Fruit fly (Drosophila melanogaster): Measurements from ENCODE around the gene Marf.

Gene Marf

DNA sequence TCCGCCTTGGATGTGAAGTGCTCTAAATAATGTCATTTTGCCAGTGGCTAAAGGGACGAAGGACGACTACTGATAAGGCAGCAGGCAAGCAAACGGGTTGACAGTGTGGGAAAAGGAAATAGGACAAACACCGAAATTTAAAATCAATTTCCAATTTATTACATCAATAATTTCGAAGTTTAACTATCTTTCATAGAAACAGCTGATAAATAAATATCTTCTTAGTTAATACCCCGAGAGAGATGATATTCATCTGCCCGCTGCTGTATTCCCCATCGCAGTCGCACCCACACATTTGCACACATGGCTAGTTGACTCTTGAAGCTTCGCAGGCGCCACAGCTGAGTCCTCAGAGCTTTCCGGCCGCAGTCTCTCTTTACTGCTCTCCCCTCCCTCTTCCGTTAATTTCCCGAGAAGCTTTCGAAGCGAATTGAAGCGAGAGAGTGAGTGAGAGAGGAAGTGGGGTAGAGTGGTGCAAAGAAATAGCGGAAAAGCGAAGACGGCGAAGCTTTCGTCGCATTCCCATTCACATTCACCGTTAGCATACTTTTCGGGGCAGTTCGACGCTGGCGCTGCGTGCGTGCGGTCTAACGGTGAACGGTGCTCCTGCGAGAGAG is 48.8 kb upstream of the Marf start:
- TF ChIP-seq repo (GFP tag; optimal IDR thresholded peaks at IDR 0.05) = peak; percentile 17
- TF ChIP-seq CG3847 (GFP tag; IDR thresholded peaks at IDR 0.05) = peak; percentile 67; the same call in 1 of the 2 replicates
- TF ChIP-seq wek (GFP tag; optimal IDR thresholded peaks at IDR 0.05) = no peak
- no peak for TF ChIP-seq Mad (GFP tag; optimal IDR thresholded peaks at IDR 0.05)
- TF ChIP-seq CG3726 (GFP tag; IDR thresholded peaks at IDR 0.05) = no peak
- peak; percentile 28 for TF ChIP-seq fu2 (GFP tag; optimal IDR thresholded peaks at IDR 0.05)
- TF ChIP-seq Atf3 (GFP tag; optimal IDR thresholded peaks at IDR 0.05) = no peak
- TF ChIP-seq CG13287 (GFP tag; IDR thresholded peaks at IDR 0.05; ENCODE audit: partially characterized antibody) = no peak
- TF ChIP-seq sd (tag; optimal IDR thresholded peaks at IDR 0.05) = no peak
- TF ChIP-seq CG11695 (GFP tag; IDR thresholded peaks at IDR 0.05) = peak; percentile 79
- peak; percentile 28 for TF ChIP-seq Six4 (GFP tag; optimal IDR thresholded peaks at IDR 0.05)
- no peak for TF ChIP-seq Lhr (GFP tag; optimal IDR thresholded peaks at IDR 0.05)
- peak; percentile 66 for TF ChIP-seq CG13424 (tag; optimal IDR thresholded peaks at IDR 0.05)
- peak; percentile 10 for TF ChIP-seq CG4820 (GFP tag; optimal IDR thresholded peaks at IDR 0.05)
- peak; percentile 7 for TF ChIP-seq CG3995 (GFP tag; optimal IDR thresholded peaks at IDR 0.05)
- no peak for TF ChIP-seq Nf-YB (GFP tag; optimal IDR thresholded peaks at IDR 0.05)
- no peak for TF ChIP-seq Dfd (GFP tag; optimal IDR thresholded peaks at IDR 0.05)
- no peak for TF ChIP-seq run (tag; optimal IDR thresholded peaks at IDR 0.05)
- TF ChIP-seq Mes4 (GFP tag; optimal IDR thresholded peaks at IDR 0.05) = no peak
- TF ChIP-seq CG5180 (GFP tag; optimal IDR thresholded peaks at IDR 0.05) = peak; percentile 23
- peak; percentile 18; the same call in 1 of the 2 replicates for TF ChIP-seq Adf1 (GFP tag; IDR thresholded peaks at IDR 0.05)
- TF ChIP-seq pros (GFP tag; optimal IDR thresholded peaks at IDR 0.05) = no peak
- no peak for TF ChIP-seq pan (optimal IDR thresholded peaks at IDR 0.05)
- TF ChIP-seq pan (GFP tag; optimal IDR thresholded peaks at IDR 0.05 in 1 of 2, IDR thresholded peaks at IDR 0.05 in 1 of 2) = peak in 1 of 2 experiments; percentile 81
- peak; percentile 74 for TF ChIP-seq sob (GFP tag; IDR thresholded peaks at IDR 0.05)
- TF ChIP-seq Scr (GFP tag; IDR thresholded peaks at IDR 0.05; ENCODE audit: partially characterized antibody) = no peak
- TF ChIP-seq B-H2 (GFP tag; optimal IDR thresholded peaks at IDR 0.05) = peak; percentile 33
- no peak for TF ChIP-seq kay (GFP tag; optimal IDR thresholded peaks at IDR 0.05)
- no peak for TF ChIP-seq CG1602 (GFP tag; optimal IDR thresholded peaks at IDR 0.05)
- no peak for TF ChIP-seq Eip74EF (GFP tag; optimal IDR thresholded peaks at IDR 0.05)
- no peak for TF ChIP-seq Gsc (GFP tag; IDR thresholded peaks at IDR 0.05)
- no peak for TF ChIP-seq CG10959 (GFP tag; IDR thresholded peaks at IDR 0.05)
- 0 out of 2 replicates have a peak, but pooled peaks have one; percentile 24 for TF ChIP-seq gt (GFP tag; IDR thresholded peaks at IDR 0.05)
- peak; percentile 83 for TF ChIP-seq row (GFP tag; IDR thresholded peaks at IDR 0.05)
- no peak for TF ChIP-seq Vsx1 (GFP tag; optimal IDR thresholded peaks at IDR 0.05)
- peak; percentile 69 for TF ChIP-seq seq (GFP tag; IDR thresholded peaks at IDR 0.05)
- peak; percentile 65 for TF ChIP-seq tgo (GFP tag; IDR thresholded peaks at IDR 0.05)
- TF ChIP-seq Sin3A (optimal IDR thresholded peaks at IDR 0.05) = no peak
- no peak for TF ChIP-seq fd64A (GFP tag; optimal IDR thresholded peaks at IDR 0.05)
- TF ChIP-seq z (GFP tag; IDR thresholded peaks at IDR 0.05) = no peak
- peak; percentile 42; the same call in 1 of the 2 replicates for TF ChIP-seq Drgx (GFP tag; IDR thresholded peaks at IDR 0.05)
- no peak for TF ChIP-seq corto (GFP tag; optimal IDR thresholded peaks at IDR 0.05)
- peak; percentile 58; the same call in 1 of the 2 replicates for TF ChIP-seq Oaz (GFP tag; IDR thresholded peaks at IDR 0.05)
- no peak for TF ChIP-seq kah (GFP tag; optimal IDR thresholded peaks at IDR 0.05)
- TF ChIP-seq CG12236 (GFP tag; optimal IDR thresholded peaks at IDR 0.05) = no peak
- no peak for TF ChIP-seq CG4707 (GFP tag; optimal IDR thresholded peaks at IDR 0.05)
- no peak for TF ChIP-seq CG5245 (GFP tag; optimal IDR thresholded peaks at IDR 0.05)
- no peak for TF ChIP-seq CG17912 (GFP tag; optimal IDR thresholded peaks at IDR 0.05)
- no peak for TF ChIP-seq Side (GFP tag; optimal IDR thresholded peaks at IDR 0.05)
- TF ChIP-seq Fer1 (GFP tag; optimal IDR thresholded peaks at IDR 0.05) = peak; percentile 89
- peak; percentile 38 for TF ChIP-seq CG9437 (GFP tag; optimal IDR thresholded peaks at IDR 0.05)

All from whole organism, embryonic.